Fruit fly (Drosophila melanogaster) whole organism: ENCODE measurements around the gene CG10750.

Source experiments
- CG8478 ChIP-seq: fragments of >200 bp; optimal IDR thresholded peaks from 2 replicates; lab custom pipeline; 2018; ENCODE audit warnings: inconsistent platforms
- usp ChIP-seq: fragments of >200 bp; optimal IDR thresholded peaks from 2 replicates; lab custom pipeline; 2017; ENCODE audit warnings: missing biosample characterization, missing genetic modification characterization, mixed read lengths

dm6 chr2L:19252410-19252809, 47.6 kb upstream of the CG10750 start:
- no peak for TF ChIP-seq CG8478 (lab: Kevin White, UChicago)
- TF ChIP-seq usp (GFP tag; lab: Kevin White, UChicago): no peak
